Fruit fly (Drosophila melanogaster): ENCODE measurements around the gene CG7016.

The CG7016 gene

dm6 chr3R:24829887-24830351 is 32.8 kb upstream of the CG7016 start, which contains the start of the genes Kaz and CG43273 (continued):
- peak; percentile 35 for TF ChIP-seq CG34406 (GFP tag; optimal IDR thresholded peaks at IDR 0.05)
- peak; percentile 74 for TF ChIP-seq Sox14 (GFP tag; optimal IDR thresholded peaks at IDR 0.05)
- TF ChIP-seq Hr39 (GFP tag; optimal IDR thresholded peaks at IDR 0.05) = peak; percentile 26
- TF ChIP-seq vri (GFP tag; optimal IDR thresholded peaks at IDR 0.05) = no peak
- peak; percentile 60 for TF ChIP-seq lz (GFP tag; optimal IDR thresholded peaks at IDR 0.05)
- no peak for TF ChIP-seq Met (GFP tag; optimal IDR thresholded peaks at IDR 0.05)
- no peak for TF ChIP-seq CG8319 (GFP tag; optimal IDR thresholded peaks at IDR 0.05)
- no peak for TF ChIP-seq eg (GFP tag; IDR thresholded peaks at IDR 0.05)
- no peak; the same call in 1 of the 3 replicates for TF ChIP-seq CG6163 (GFP tag; IDR thresholded peaks at IDR 0.05)

dm6 chr3R:24833652-24834051 is 29.1 kb upstream of the CG7016 start, which contains the start of gene sosie:
TSS of gene sosie (plus strand) at chr3R:24833952.
- no peak for TF ChIP-seq Hr38 (GFP tag; optimal IDR thresholded peaks at IDR 0.05)
- no peak for TF ChIP-seq CG16779 (tag; optimal IDR thresholded peaks at IDR 0.05)
- TF ChIP-seq CG11902 (GFP tag; optimal IDR thresholded peaks at IDR 0.05) = no peak
- no peak for TF ChIP-seq CG34406 (GFP tag; optimal IDR thresholded peaks at IDR 0.05)

dm6 chr3R:24841063-24841462 is 21.7 kb upstream of the CG7016 start, which contains the start of gene CG33658:
TSS of gene CG33658 (minus strand) at chr3R:24841163.
- TF ChIP-seq CG8632 (GFP tag; optimal IDR thresholded peaks at IDR 0.05) (no peak), CG16779 (tag; optimal IDR thresholded peaks at IDR 0.05) (no peak), Eip78C (GFP tag) (no peak), pdm3 (GFP tag; optimal IDR thresholded peaks at IDR 0.05) (no peak), fd85E (GFP tag; optimal IDR thresholded peaks at IDR 0.05) (no peak), Sox15 (GFP tag; optimal IDR thresholded peaks at IDR 0.05) (no peak)

dm6 chr3R:24841635-24842034 is 21.1 kb upstream of the CG7016 start, which contains the start of gene Esp:
TSS of gene Esp (plus strand) at chr3R:24841935.
- TF ChIP-seq cyc (GFP tag; optimal IDR thresholded peaks at IDR 0.05) (no peak), esn (GFP tag; optimal IDR thresholded peaks at IDR 0.05) (no peak), CG15336 (GFP tag; IDR thresholded peaks at IDR 0.05) (no peak), fkh (GFP tag; optimal IDR thresholded peaks at IDR 0.05) (no peak), Ets96B (tag; optimal IDR thresholded peaks at IDR 0.05) (no peak), Sox14 (GFP tag; optimal IDR thresholded peaks at IDR 0.05) (no peak), pdm3 (GFP tag; optimal IDR thresholded peaks at IDR 0.05) (no peak), acj6 (GFP tag; optimal IDR thresholded peaks at IDR 0.05) (no peak), CG11902 (GFP tag; optimal IDR thresholded peaks at IDR 0.05) (no peak), CG8119 (GFP tag; IDR thresholded peaks at IDR 0.05) (no peak), fd85E (GFP tag; optimal IDR thresholded peaks at IDR 0.05) (no peak), Hr39 (GFP tag; optimal IDR thresholded peaks at IDR 0.05) (no peak), net (GFP tag; optimal IDR thresholded peaks at IDR 0.05) (no peak), Eip78C (GFP tag) (no peak), CG10669 (GFP tag; optimal IDR thresholded peaks at IDR 0.05) (no peak), CG6276 (GFP tag; optimal IDR thresholded peaks at IDR 0.05) (no peak), CG8319 (GFP tag; optimal IDR thresholded peaks at IDR 0.05) (no peak)

- TF ChIP-seq Hr39 (GFP tag; optimal IDR thresholded peaks at IDR 0.05) (no peak), CG7368 (GFP tag; optimal IDR thresholded peaks at IDR 0.05) (no peak), CG3032 (tag; optimal IDR thresholded peaks at IDR 0.05) (no peak), dac (GFP tag; optimal IDR thresholded peaks at IDR 0.05) (no peak), Sox102F (GFP tag; optimal IDR thresholded peaks at IDR 0.05) (no peak), CG4318 (GFP tag; optimal IDR thresholded peaks at IDR 0.05) (no peak), Gug (GFP tag; IDR thresholded peaks at IDR 0.05) (no peak), CG11762 (GFP tag; optimal IDR thresholded peaks at IDR 0.05; ENCODE audit: insufficient read depth) (no peak), fd85E (GFP tag; optimal IDR thresholded peaks at IDR 0.05) (no peak), Lpt (GFP tag; optimal IDR thresholded peaks at IDR 0.05) (no peak), acj6 (GFP tag; optimal IDR thresholded peaks at IDR 0.05) (no peak), OdsH (GFP tag; optimal IDR thresholded peaks at IDR 0.05) (no peak)
Observed at dm6 chr3R:24845148-24845547, 17.6 kb upstream of the CG7016 start.
